Fruit fly (Drosophila melanogaster) whole organism, embryonic: ENCODE measurements around the gene Ass.
A peak's percentile ranks its signal among the peaks of the same experiment; 100 is the strongest.

ENCODE experiments used
- Adf1 ChIP-seq: fragments of 200-800 bp; sonication (Bioruptor generic); IDR thresholded peaks from 2 replicates; pipeline ENCODE4 v1.3.6; 2022; ENCODE audit warnings: missing biosample characterization, missing genetic modification characterization
- Atf-2 ChIP-seq: fragments of 200-800 bp; sonication (Bioruptor generic); optimal IDR thresholded peaks from 2 replicates; lab custom pipeline; 2016; ENCODE audit warnings: missing biosample characterization, missing genetic modification characterization
- CG10431 ChIP-seq: fragments of 200-800 bp; sonication (Bioruptor generic); optimal IDR thresholded peaks from 3 replicates; lab custom pipeline; 2018; ENCODE audit warnings: missing biosample characterization, mild to moderate bottlenecking, missing genetic modification characterization
- CG11247 ChIP-seq: fragments of 200-800 bp; sonication (Bioruptor generic); IDR thresholded peaks from 2 replicates; pipeline ENCODE4 v1.3.6; 2022; ENCODE audit warnings: missing biosample characterization, missing genetic modification characterization
- CG11560 ChIP-seq: fragments of 200-800 bp; sonication (Bioruptor generic); IDR thresholded peaks from 3 replicates; pipeline ENCODE4 v1.3.6; 2022; ENCODE audit warnings: missing biosample characterization, missing genetic modification characterization
- CG11723 ChIP-seq: fragments of 200-800 bp; sonication (Bioruptor generic); optimal IDR thresholded peaks from 2 replicates; lab custom pipeline; 2017; ENCODE audit warnings: missing biosample characterization, mild to moderate bottlenecking, missing genetic modification characterization
- CG12391 ChIP-seq: fragments of 200-800 bp; sonication (Bioruptor generic); optimal IDR thresholded peaks from 3 replicates; lab custom pipeline; 2018; ENCODE audit warnings: missing biosample characterization, mild to moderate bottlenecking, missing genetic modification characterization, moderate library complexity
- CG12769 ChIP-seq: fragments of 200-800 bp; sonication (Bioruptor generic); optimal IDR thresholded peaks from 2 replicates; lab custom pipeline; 2019; ENCODE audit warnings: missing biosample characterization, mild to moderate bottlenecking, missing genetic modification characterization, moderate library complexity
- CG12942 ChIP-seq: fragments of 200-800 bp; sonication (Bioruptor generic); optimal IDR thresholded peaks from 3 replicates; lab custom pipeline; 2016; ENCODE audit warnings: missing biosample characterization, missing genetic modification characterization
- CG14014 ChIP-seq: fragments of 200-800 bp; sonication (Bioruptor generic); IDR thresholded peaks from 2 replicates; pipeline ENCODE4 v1.3.6; 2022; ENCODE audit warnings: missing biosample characterization, missing genetic modification characterization
- CG15011 ChIP-seq: fragments of 200-800 bp; sonication (Bioruptor generic); optimal IDR thresholded peaks from 3 replicates; lab custom pipeline; 2018; ENCODE audit warnings: missing biosample characterization, mild to moderate bottlenecking, missing genetic modification characterization
- CG15514 ChIP-seq: fragments of 200-800 bp; sonication (Bioruptor generic); optimal IDR thresholded peaks from 3 replicates; lab custom pipeline; 2017; ENCODE audit warnings: missing biosample characterization, missing genetic modification characterization, mild to moderate bottlenecking, moderate library complexity, missing genetic modification reagents
- CG18262 ChIP-seq: fragments of 200-800 bp; optimal IDR thresholded peaks from 3 replicates; lab custom pipeline; 2019; ENCODE audit warnings: missing biosample characterization, mild to moderate bottlenecking, missing genetic modification characterization, moderate library complexity
- CG2116 ChIP-seq: fragments of 200-800 bp; sonication (Bioruptor generic); optimal IDR thresholded peaks from 3 replicates; lab custom pipeline; 2018; ENCODE audit warnings: missing biosample characterization, mild to moderate bottlenecking, missing genetic modification characterization
- CG32532 ChIP-seq: fragments of 200-800 bp; sonication (Bioruptor generic); IDR thresholded peaks from 2 replicates; pipeline ENCODE4 v1.3.6; 2022; ENCODE audit warnings: missing biosample characterization, missing genetic modification characterization
- CG34422 ChIP-seq: fragments of 200-800 bp; sonication (Bioruptor generic); IDR thresholded peaks from 3 replicates; pipeline ENCODE4 v1.3.6; 2022; ENCODE audit warnings: missing biosample characterization, missing genetic modification characterization
- CG4328 ChIP-seq: fragments of 200-800 bp; sonication (Bioruptor generic); optimal IDR thresholded peaks from 3 replicates; lab custom pipeline; 2017; ENCODE audit warnings: missing biosample characterization, missing genetic modification reagents, missing genetic modification characterization
- CG6272 ChIP-seq: fragments of 200-800 bp; sonication (Bioruptor generic); IDR thresholded peaks from 2 replicates; pipeline ENCODE4 v1.3.6; 2022; ENCODE audit warnings: missing biosample characterization, missing genetic modification characterization
- CG8089 ChIP-seq: fragments of 200-800 bp; sonication (Bioruptor generic); optimal IDR thresholded peaks from 3 replicates; lab custom pipeline; 2016; ENCODE audit warnings: missing biosample characterization, missing genetic modification characterization
- CG8388 ChIP-seq: fragments of 200-800 bp; sonication (Bioruptor generic); optimal IDR thresholded peaks from 2 replicates; lab custom pipeline; 2019; ENCODE audit warnings: missing biosample characterization, mild to moderate bottlenecking, missing genetic modification characterization, moderate library complexity
- D ChIP-seq, 2 experiments: fragments of 200-800 bp in 1 of 2; fragments of >200 bp in 1 of 2; sonication (Bioruptor generic) in 1 of 2; optimal IDR thresholded peaks; 2 replicates in 1 of 2; 3 replicates in 1 of 2; lab custom pipeline; 2017; ENCODE audit warnings: mild to moderate bottlenecking in 1 of 2, missing biosample characterization in 1 of 2, missing genetic modification characterization in 1 of 2, missing genetic modification reagents in 1 of 2
- Doc2 ChIP-seq: fragments of 200-800 bp; sonication (Bioruptor generic); IDR thresholded peaks from 2 replicates; pipeline ENCODE4 v1.3.6; 2022; ENCODE audit warnings: missing biosample characterization, missing genetic modification characterization
- Dp ChIP-seq: fragments of 200-800 bp; sonication (Bioruptor generic); optimal IDR thresholded peaks from 2 replicates; lab custom pipeline; 2018; ENCODE audit warnings: missing biosample characterization, mild to moderate bottlenecking, missing genetic modification characterization, moderate library complexity
- Fer1 ChIP-seq: fragments of 200-800 bp; sonication (Bioruptor generic); optimal IDR thresholded peaks from 2 replicates; lab custom pipeline; 2017; ENCODE audit warnings: missing biosample characterization, mild to moderate bottlenecking, missing genetic modification characterization
- Hmr ChIP-seq: fragments of 200-800 bp; sonication (Bioruptor generic); optimal IDR thresholded peaks from 3 replicates; lab custom pipeline; 2017; ENCODE audit warnings: mild to moderate bottlenecking, missing biosample characterization, missing genetic modification reagents, missing genetic modification characterization
- Jarid2 ChIP-seq: fragments of 200-800 bp; sonication (Bioruptor generic); optimal IDR thresholded peaks from 3 replicates; lab custom pipeline; 2017; ENCODE audit warnings: mild to moderate bottlenecking, missing biosample characterization, missing genetic modification reagents, missing genetic modification characterization
- MBD-R2 ChIP-seq: fragments of 200-800 bp; sonication (Bioruptor generic); IDR thresholded peaks from 2 replicates; pipeline ENCODE4 v1.3.6; 2022; ENCODE audit warnings: missing biosample characterization, missing genetic modification characterization
- MTF-1 ChIP-seq: fragments of 200-800 bp; sonication (Bioruptor generic); optimal IDR thresholded peaks from 2 replicates; lab custom pipeline; 2018; ENCODE audit warnings: missing biosample characterization, mild to moderate bottlenecking, missing genetic modification characterization, borderline replicate concordance
- Max ChIP-seq: fragments of 200-800 bp; sonication (Bioruptor generic); optimal IDR thresholded peaks from 2 replicates; lab custom pipeline; 2016; ENCODE audit warnings: missing biosample characterization, mild to moderate bottlenecking, missing genetic modification characterization
- Med ChIP-seq: fragments of 200-800 bp; sonication (Bioruptor generic); peaks from one replicate; lab custom pipeline; 2016; ENCODE audit warnings: missing biosample characterization, missing genetic modification characterization, mild to moderate bottlenecking, inconsistent platforms, moderate library complexity
- Myb ChIP-seq: fragments of 200-800 bp; sonication (Bioruptor generic); optimal IDR thresholded peaks from 2 replicates; lab custom pipeline; 2016; ENCODE audit warnings: missing biosample characterization, missing genetic modification characterization
- Nf-YB ChIP-seq: fragments of 200-800 bp; sonication (Bioruptor generic); optimal IDR thresholded peaks from 3 replicates; lab custom pipeline; 2019; ENCODE audit warnings: missing biosample characterization, mild to moderate bottlenecking, missing genetic modification characterization, moderate library complexity
- Opbp ChIP-seq: fragments of 200-800 bp; sonication (Bioruptor generic); IDR thresholded peaks from 3 replicates; pipeline ENCODE4 v1.3.6; 2022; ENCODE audit warnings: missing biosample characterization, missing genetic modification characterization; ENCODE audit not compliant: partially characterized antibody
- Optix ChIP-seq: fragments of 200-800 bp; sonication (Bioruptor generic); IDR thresholded peaks from 3 replicates; pipeline ENCODE4 v1.3.6; 2022; ENCODE audit warnings: missing biosample characterization, missing genetic modification characterization
- Vsx1 ChIP-seq: fragments of 200-800 bp; sonication (Bioruptor generic); optimal IDR thresholded peaks from 2 replicates; lab custom pipeline; 2017; ENCODE audit warnings: missing biosample characterization, mild to moderate bottlenecking, missing genetic modification characterization, missing genetic modification reagents
- ap ChIP-seq: fragments of 200-800 bp; sonication (Bioruptor generic); IDR thresholded peaks from 2 replicates; pipeline ENCODE4 v1.3.6; 2022; ENCODE audit warnings: missing biosample characterization, missing genetic modification characterization
- bigmax ChIP-seq: fragments of 200-800 bp; sonication (Bioruptor generic); optimal IDR thresholded peaks from 2 replicates; lab custom pipeline; 2018; ENCODE audit warnings: missing biosample characterization, mild to moderate bottlenecking, missing genetic modification characterization
- br ChIP-seq: fragments of >200 bp; optimal IDR thresholded peaks from 2 replicates; lab custom pipeline; 2017
- cg ChIP-seq: fragments of 200-800 bp; sonication (Bioruptor generic); optimal IDR thresholded peaks from 3 replicates; lab custom pipeline; 2019; ENCODE audit warnings: missing biosample characterization, mild to moderate bottlenecking, missing genetic modification characterization, moderate library complexity
- chm ChIP-seq: fragments of 200-800 bp; sonication (Bioruptor generic); IDR thresholded peaks from 2 replicates; pipeline ENCODE4 v1.3.6; 2022; ENCODE audit warnings: missing biosample characterization, missing genetic modification characterization
- ci ChIP-seq: fragments of 200-800 bp; sonication (Bioruptor generic); IDR thresholded peaks from 3 replicates; pipeline ENCODE4 v1.3.6; 2022; ENCODE audit warnings: missing biosample characterization, missing genetic modification characterization
- crp ChIP-seq, 2 experiments: fragments of 200-800 bp; sonication (Bioruptor generic); optimal IDR thresholded peaks; 2 replicates in 1 of 2; 3 replicates in 1 of 2; lab custom pipeline; 2017; ENCODE audit warnings: missing biosample characterization in 2 of 2, missing genetic modification characterization in 2 of 2, mild to moderate bottlenecking in 1 of 2, moderate library complexity in 1 of 2
- gro ChIP-seq: fragments of 200-800 bp; sonication (Bioruptor generic); optimal IDR thresholded peaks from 2 replicates; lab custom pipeline; 2016; ENCODE audit warnings: missing biosample characterization, missing genetic modification characterization
- gsb-n ChIP-seq: fragments of 200-800 bp; sonication (Bioruptor generic); optimal IDR thresholded peaks from 3 replicates; lab custom pipeline; 2018; ENCODE audit warnings: missing biosample characterization, mild to moderate bottlenecking, missing genetic modification characterization
- inv ChIP-seq: fragments of 200-800 bp; sonication (Bioruptor generic); IDR thresholded peaks from 2 replicates; pipeline ENCODE4 v1.3.6; 2022; ENCODE audit warnings: missing biosample characterization, missing genetic modification characterization; ENCODE audit not compliant: partially characterized antibody
- luna ChIP-seq: fragments of 200-800 bp; sonication (Bioruptor generic); optimal IDR thresholded peaks from 2 replicates; lab custom pipeline; 2016; ENCODE audit warnings: missing biosample characterization, missing genetic modification characterization
- pita ChIP-seq: fragments of 200-800 bp; sonication (Bioruptor generic); optimal IDR thresholded peaks from 2 replicates; lab custom pipeline; 2017; ENCODE audit warnings: missing biosample characterization, mild to moderate bottlenecking, missing genetic modification characterization
- pnt ChIP-seq: fragments of 200-800 bp; sonication (Bioruptor generic); optimal IDR thresholded peaks from 3 replicates; lab custom pipeline; 2016; ENCODE audit warnings: missing biosample characterization, missing genetic modification characterization
- pros ChIP-seq: fragments of 200-800 bp; sonication (Bioruptor generic); optimal IDR thresholded peaks from 3 replicates; lab custom pipeline; 2019; ENCODE audit warnings: missing biosample characterization, mild to moderate bottlenecking, missing genetic modification characterization, moderate library complexity
- stwl ChIP-seq: fragments of 200-800 bp; sonication (Bioruptor generic); optimal IDR thresholded peaks from 3 replicates; lab custom pipeline; 2018; ENCODE audit warnings: missing biosample characterization, mild to moderate bottlenecking, missing genetic modification characterization, moderate library complexity

The Ass gene

dm6 chr3R:6646740-6647139 lies 2.5 kb upstream of the Ass start, which contains the start of gene Taf1 (continued):
- peak; percentile 63; the same call in 1 of the 3 replicates for TF ChIP-seq Opbp
- no peak for TF ChIP-seq CG2116 (GFP tag; lab: Kevin White, UChicago)
- no peak for TF ChIP-seq CG18262 (tag; lab: Kevin White, UChicago)
- no peak for TF ChIP-seq Adf1
- TF ChIP-seq CG15011: no peak
- TF ChIP-seq MTF-1 (GFP tag; lab: Kevin White, UChicago): no peak
- TF ChIP-seq CG10431 (GFP tag; lab: Kevin White, UChicago): peak; percentile 86
- no peak for TF ChIP-seq Nf-YB (GFP tag; lab: Kevin White, UChicago)
- no peak for TF ChIP-seq CG14014
- TF ChIP-seq Optix: no peak
- peak; percentile 83 for TF ChIP-seq CG15514 (GFP tag; lab: Kevin White, UChicago)
- no peak for TF ChIP-seq br (lab: Kevin White, UChicago)
- TF ChIP-seq Max: peak; percentile 5
- TF ChIP-seq Vsx1 (GFP tag; lab: Kevin White, UChicago): no peak
- TF ChIP-seq MBD-R2 (GFP tag; lab: Robert Waterston, UW): peak; percentile 95
- TF ChIP-seq ci (GFP tag; lab: Robert Waterston, UW): 0 out of 3 replicates have a peak, but pooled peaks have one; percentile 38
- TF ChIP-seq chm (GFP tag; lab: Robert Waterston, UW): no peak
- TF ChIP-seq pnt (GFP tag; lab: Kevin White, UChicago): no peak
- no peak for TF ChIP-seq pros (GFP tag; lab: Kevin White, UChicago)
- TF ChIP-seq Hmr (GFP tag; lab: Kevin White, UChicago): no peak
- TF ChIP-seq CG12769: no peak
- no peak for TF ChIP-seq CG11560 (tag; lab: Robert Waterston, UW)
- no peak for TF ChIP-seq gsb-n
- no peak for TF ChIP-seq CG12391
- no peak for TF ChIP-seq Doc2 (GFP tag; lab: Robert Waterston, UW)
- peak in 1 of 2 experiments; percentile 21 for TF ChIP-seq crp (GFP tag; optimal IDR thresholded peaks at IDR 0.05; lab: Kevin White, UChicago)
- no peak for TF ChIP-seq CG11247 (GFP tag; lab: Robert Waterston, UW)
- no peak for TF ChIP-seq Fer1 (GFP tag; lab: Kevin White, UChicago)
- no peak for TF ChIP-seq CG12942 (GFP tag; lab: Kevin White, UChicago)
- TF ChIP-seq Med (GFP tag; lab: Kevin White, UChicago): peak; percentile 79
- TF ChIP-seq CG11723 (GFP tag; lab: Kevin White, UChicago): no peak
- peak; percentile 18; the same call in 1 of the 2 replicates for TF ChIP-seq inv
- no peak for TF ChIP-seq ap
- no peak for TF ChIP-seq CG32532 (GFP tag; lab: Robert Waterston, UW)
- no peak for TF ChIP-seq CG8089 (GFP tag; lab: Kevin White, UChicago)
- peak; percentile 67 for TF ChIP-seq stwl (tag; lab: Kevin White, UChicago)
- no peak for TF ChIP-seq D (optimal IDR thresholded peaks at IDR 0.05; lab: Kevin White, UChicago)
- TF ChIP-seq D (GFP tag; optimal IDR thresholded peaks at IDR 0.05; lab: Kevin White, UChicago): no peak
- peak; percentile 85 for TF ChIP-seq pita
- TF ChIP-seq Jarid2 (GFP tag; lab: Kevin White, UChicago): no peak
- TF ChIP-seq CG34422 (GFP tag; lab: Robert Waterston, UW): peak; percentile 92
- peak; percentile 41 for TF ChIP-seq Dp (GFP tag; lab: Kevin White, UChicago)
- TF ChIP-seq luna (GFP tag; lab: Kevin White, UChicago): no peak
- TF ChIP-seq gro (GFP tag; lab: Kevin White, UChicago): no peak
- peak; percentile 28 for TF ChIP-seq bigmax (GFP tag; lab: Kevin White, UChicago)
- no peak for TF ChIP-seq CG6272
- TF ChIP-seq CG8388 (GFP tag; lab: Kevin White, UChicago): no peak
- TF ChIP-seq CG4328 (GFP tag; lab: Kevin White, UChicago): no peak
- peak; percentile 26 for TF ChIP-seq Myb (GFP tag; lab: Kevin White, UChicago)
- no peak for TF ChIP-seq cg (GFP tag; lab: Kevin White, UChicago)
- TF ChIP-seq Atf-2: no peak
